Worm (Caenorhabditis elegans) whole organism, L4 larva: ENCODE measurements around the gene F36D3.14.

Source experiments
- ceh-82 ChIP-seq: sonication (generic microtip); optimal IDR thresholded peaks from 2 replicates; lab custom pipeline; 2017; ENCODE audit warnings: missing biosample characterization, missing genetic modification characterization
- daf-8 ChIP-seq: fragments of 200-800 bp; sonication (Bioruptor generic); IDR thresholded peaks from 2 replicates; pipeline ENCODE4 v1.3.6; 2022; ENCODE audit warnings: missing genetic modification characterization, missing compliant biosample characterization
- dmd-9 ChIP-seq: fragments of 200-800 bp; sonication (Bioruptor generic); IDR thresholded peaks from 2 replicates; pipeline ENCODE4 v1.3.6; 2022; ENCODE audit warnings: missing genetic modification reagents, missing genetic modification characterization, missing compliant biosample characterization
- dpl-1 ChIP-seq: fragments of 150-350 bp; optimal IDR thresholded peaks from 2 replicates; lab custom pipeline; 2014; ENCODE audit warnings: missing biosample characterization, missing genetic modification reagents, missing genetic modification characterization
- egl-27 ChIP-seq: sonication (generic microtip); optimal IDR thresholded peaks from 3 replicates; lab custom pipeline; 2017; ENCODE audit warnings: missing biosample characterization, missing genetic modification reagents, missing genetic modification characterization
- gei-8 ChIP-seq: fragments of 200-800 bp; sonication (Bioruptor generic); optimal IDR thresholded peaks from 2 replicates; lab custom pipeline; 2018; ENCODE audit warnings: mild to moderate bottlenecking, missing genetic modification characterization, missing compliant biosample characterization
- lin-29 ChIP-seq: fragments of 200-800 bp; sonication (Bioruptor generic); IDR thresholded peaks from 2 replicates; pipeline ENCODE4 v1.3.6; 2022; ENCODE audit warnings: missing genetic modification reagents, missing genetic modification characterization, missing compliant biosample characterization
- nhr-10 ChIP-seq: fragments of 150-350 bp; optimal IDR thresholded peaks from 2 replicates; lab custom pipeline; 2014; ENCODE audit warnings: missing biosample characterization, missing genetic modification characterization
- skn-1 ChIP-seq: fragments of 150-350 bp; optimal IDR thresholded peaks from 2 replicates; lab custom pipeline; 2014; ENCODE audit warnings: missing biosample characterization, missing genetic modification characterization
- snpc-4 ChIP-seq: fragments of 150-350 bp; optimal IDR thresholded peaks from 2 replicates; lab custom pipeline; 2014; ENCODE audit warnings: missing biosample characterization, missing genetic modification characterization
- zfp-3 ChIP-seq: fragments of 200-800 bp; sonication (Bioruptor generic); conservative IDR thresholded peaks from 2 replicates; pipeline ENCODE4 v1.3.6; 2022; ENCODE audit warnings: missing genetic modification reagents, missing genetic modification characterization, missing compliant biosample characterization
- ztf-11 ChIP-seq: fragments of 150-350 bp; optimal IDR thresholded peaks from 2 replicates; lab custom pipeline; 2014; ENCODE audit warnings: missing biosample characterization, missing genetic modification characterization
- ztf-7 ChIP-seq: fragments of 150-350 bp; optimal IDR thresholded peaks from 2 replicates; lab custom pipeline; 2014; ENCODE audit warnings: missing biosample characterization, missing genetic modification characterization

DNA sequence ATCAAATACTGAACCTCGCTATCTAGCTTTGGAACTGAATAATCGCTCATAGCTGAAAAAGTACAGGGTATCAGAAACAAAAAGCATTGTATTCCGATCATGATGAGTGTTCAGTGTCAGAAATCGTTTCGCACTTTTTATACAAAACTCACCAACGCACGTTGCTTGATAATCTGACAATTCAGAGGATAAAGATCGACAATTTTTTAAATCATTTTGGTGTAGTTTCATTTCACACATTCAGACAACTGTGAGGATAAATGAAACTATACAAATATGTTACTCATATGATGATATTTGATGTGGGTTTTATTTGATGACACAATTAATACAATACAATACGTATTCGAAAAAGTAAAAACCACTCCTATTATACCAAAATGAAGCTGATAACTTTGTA, 20.0 kb downstream of the F36D3.14 start, which contains the start of gene F57E7.2:
- no peak for TF ChIP-seq snpc-4
- no peak for TF ChIP-seq nhr-10 (tag; lab: Kevin White, UChicago)
- TF ChIP-seq gei-8 (GFP tag; lab: Kevin White, UChicago) = no peak
- no peak for TF ChIP-seq ceh-82 (tag; lab: Kevin White, UChicago)
- TF ChIP-seq zfp-3 (GFP tag; lab: Robert Waterston, UW) = no peak
- no peak for TF ChIP-seq ztf-11
- TF ChIP-seq ztf-7 (tag; lab: Kevin White, UChicago) = no peak
- TF ChIP-seq daf-8 (GFP tag; lab: Robert Waterston, UW) = no peak
- TF ChIP-seq skn-1 (tag; lab: Kevin White, UChicago) = no peak
- TF ChIP-seq dpl-1 = no peak
- no peak for TF ChIP-seq dmd-9
- TF ChIP-seq egl-27 = no peak
- no peak for TF ChIP-seq lin-29 (GFP tag; lab: Robert Waterston, UW)
